Fruit fly (Drosophila melanogaster): ENCODE measurements around the gene Lamtor4.

- TF ChIP-seq lola (GFP tag; optimal IDR thresholded peaks at IDR 0.05), result no peak
- no peak for TF ChIP-seq Hr78 (GFP tag; optimal IDR thresholded peaks at IDR 0.05)
- TF ChIP-seq sv (GFP tag; optimal IDR thresholded peaks at IDR 0.05), result no peak
These were observed 29.6 kb downstream of the Lamtor4 start for dm6 chr3L:3926191-3926765.

All from whole organism, wandering third instar larva.